Worm (Caenorhabditis elegans) whole organism, L3 larva: ENCODE measurements around the gene F02C9.1.
A peak's percentile ranks its signal among the peaks of the same experiment; 100 is the strongest.

Source experiments
- R02D3.7 ChIP-seq: fragments of 150-350 bp; optimal IDR thresholded peaks from 2 replicates; lab custom pipeline; 2014; ENCODE audit warnings: missing biosample characterization, missing genetic modification characterization
- ZK546.5 ChIP-seq: sonication (generic microtip); optimal IDR thresholded peaks from 2 replicates; lab custom pipeline; 2017; ENCODE audit warnings: missing biosample characterization, missing genetic modification characterization
- ama-1 ChIP-seq: fragments of 150-350 bp; optimal IDR thresholded peaks from 2 replicates; lab custom pipeline; 2018
- ceh-28 ChIP-seq: fragments of 150-350 bp; optimal IDR thresholded peaks from 2 replicates; lab custom pipeline; 2014; ENCODE audit warnings: missing biosample characterization, missing genetic modification reagents, missing genetic modification characterization
- daf-12 ChIP-seq: fragments of 150-350 bp; optimal IDR thresholded peaks from 2 replicates; lab custom pipeline; 2014; ENCODE audit warnings: missing biosample characterization, missing genetic modification reagents, missing genetic modification characterization
- egl-27 ChIP-seq: sonication (generic microtip); optimal IDR thresholded peaks from 4 replicates; lab custom pipeline; 2017; ENCODE audit warnings: missing biosample characterization, missing genetic modification reagents, missing genetic modification characterization
- egl-5 ChIP-seq: fragments of 150-350 bp; optimal IDR thresholded peaks from 2 replicates; lab custom pipeline; 2017; ENCODE audit warnings: missing biosample characterization, missing genetic modification reagents, missing genetic modification characterization, inconsistent platforms
- elt-2 ChIP-seq: sonication (generic microtip); optimal IDR thresholded peaks from 2 replicates; lab custom pipeline; 2016; ENCODE audit warnings: missing genetic modification reagents, mild to moderate bottlenecking, missing genetic modification characterization, missing compliant biosample characterization
- eor-1 ChIP-seq, 2 experiments: fragments of 150-350 bp; optimal IDR thresholded peaks; 2 replicates each; lab custom pipeline; 2014 to 2018; ENCODE audit warnings: missing biosample characterization in 2 of 2, missing genetic modification characterization in 2 of 2
- fkh-10 ChIP-seq: sonication (generic microtip); optimal IDR thresholded peaks from 2 replicates; lab custom pipeline; 2017; ENCODE audit warnings: missing biosample characterization, missing genetic modification reagents, missing genetic modification characterization
- fkh-2 ChIP-seq: fragments of 150-350 bp; optimal IDR thresholded peaks from 2 replicates; lab custom pipeline; 2014; ENCODE audit warnings: missing biosample characterization, missing genetic modification reagents, missing genetic modification characterization
- fos-1 ChIP-seq: fragments of 150-350 bp; optimal IDR thresholded peaks from 2 replicates; lab custom pipeline; 2014; ENCODE audit warnings: missing biosample characterization, missing genetic modification characterization
- hmg-11 ChIP-seq: sonication (generic microtip); optimal IDR thresholded peaks from 2 replicates; lab custom pipeline; 2016; ENCODE audit warnings: missing genetic modification characterization, missing compliant biosample characterization
- lin-15B ChIP-seq: fragments of 150-350 bp; optimal IDR thresholded peaks from 2 replicates; lab custom pipeline; 2014; ENCODE audit warnings: missing biosample characterization, missing genetic modification characterization
- lsy-12 ChIP-seq: sonication (generic microtip); optimal IDR thresholded peaks from 2 replicates; lab custom pipeline; 2016; ENCODE audit warnings: mild to moderate bottlenecking, missing genetic modification characterization, missing compliant biosample characterization
- mdl-1 ChIP-seq: fragments of 150-350 bp; optimal IDR thresholded peaks from 2 replicates; lab custom pipeline; 2014; ENCODE audit warnings: missing biosample characterization, missing genetic modification characterization
- mml-1 ChIP-seq: fragments of 150-350 bp; sonication (generic microtip); optimal IDR thresholded peaks from 3 replicates; lab custom pipeline; 2014; ENCODE audit warnings: missing biosample characterization, missing genetic modification characterization
- nfya-1 ChIP-seq: sonication (generic microtip); optimal IDR thresholded peaks from 2 replicates; lab custom pipeline; 2017; ENCODE audit warnings: missing genetic modification characterization, mild to moderate bottlenecking, missing compliant biosample characterization, antibody characterized with exemption, moderate library complexity; ENCODE audit not compliant: insufficient read depth
- nhr-11 ChIP-seq: fragments of 150-350 bp; optimal IDR thresholded peaks from 2 replicates; lab custom pipeline; 2014; ENCODE audit warnings: missing biosample characterization, missing genetic modification characterization
- nhr-12 ChIP-seq: fragments of 150-350 bp; optimal IDR thresholded peaks from 2 replicates; lab custom pipeline; 2014; ENCODE audit warnings: missing biosample characterization, missing genetic modification characterization
- nhr-23 ChIP-seq: fragments of 150-350 bp; optimal IDR thresholded peaks from 2 replicates; lab custom pipeline; 2014; ENCODE audit warnings: missing biosample characterization, missing genetic modification reagents, missing genetic modification characterization
- nhr-237 ChIP-seq: fragments of 150-350 bp; optimal IDR thresholded peaks from 2 replicates; lab custom pipeline; 2014; ENCODE audit warnings: missing biosample characterization, missing genetic modification characterization
- nhr-25 ChIP-seq: sonication (generic microtip); optimal IDR thresholded peaks from 2 replicates; lab custom pipeline; 2017; ENCODE audit warnings: missing biosample characterization, missing genetic modification characterization
- nhr-28 ChIP-seq: fragments of 150-350 bp; optimal IDR thresholded peaks from 2 replicates; lab custom pipeline; 2014; ENCODE audit warnings: missing biosample characterization, missing genetic modification characterization
- nhr-67 ChIP-seq: fragments of 150-350 bp; optimal IDR thresholded peaks from 2 replicates; lab custom pipeline; 2014; ENCODE audit warnings: missing biosample characterization, missing genetic modification characterization
- nhr-77 ChIP-seq: fragments of 150-350 bp; optimal IDR thresholded peaks from 2 replicates; lab custom pipeline; 2014; ENCODE audit warnings: missing biosample characterization, missing genetic modification characterization
- pqm-1 ChIP-seq: fragments of 150-350 bp; optimal IDR thresholded peaks from 2 replicates; lab custom pipeline; 2017; ENCODE audit warnings: missing biosample characterization, missing genetic modification characterization, inconsistent platforms
- sea-2 ChIP-seq: fragments of 150-350 bp; sonication (generic microtip); optimal IDR thresholded peaks from 4 replicates; lab custom pipeline; 2014; ENCODE audit warnings: missing biosample characterization, missing genetic modification reagents, missing genetic modification characterization
- skn-1 ChIP-seq: fragments of 150-350 bp; optimal IDR thresholded peaks from 2 replicates; lab custom pipeline; 2014; ENCODE audit warnings: missing biosample characterization, missing genetic modification characterization
- tbx-2 ChIP-seq: sonication (generic microtip); optimal IDR thresholded peaks from 2 replicates; lab custom pipeline; 2016; ENCODE audit warnings: mild to moderate bottlenecking, missing genetic modification characterization, missing compliant biosample characterization
- unc-62 ChIP-seq: fragments of 150-350 bp; sonication (generic microtip); optimal IDR thresholded peaks from 4 replicates; lab custom pipeline; 2014; ENCODE audit warnings: missing biosample characterization, missing genetic modification reagents, missing genetic modification characterization
- ztf-11 ChIP-seq: fragments of 150-350 bp; optimal IDR thresholded peaks from 2 replicates; lab custom pipeline; 2014; ENCODE audit warnings: missing biosample characterization, missing genetic modification characterization
- ztf-4 ChIP-seq: fragments of 150-350 bp; optimal IDR thresholded peaks from 2 replicates; lab custom pipeline; 2014; ENCODE audit warnings: missing biosample characterization, missing genetic modification characterization

F02C9.1 gene

ce11 chrV:3168650-3169049 lies 30.1 kb downstream of the F02C9.1 start, which contains the start of gene C36C5.15:
Gene C36C5.15, minus strand, starts transcription at chrV:3168750.
- no peak for TF ChIP-seq fkh-10 (GFP tag; lab: Kevin White, UChicago)
- no peak for TF ChIP-seq lin-15B
- TF ChIP-seq, all 47 proteins: peak for 0

- no peak for TF ChIP-seq egl-27 (tag; lab: Kevin White, UChicago)
- no peak for TF ChIP-seq nhr-25 (tag; lab: Kevin White, UChicago)
- no peak for TF ChIP-seq fkh-2 (tag; lab: Kevin White, UChicago)
- no peak for TF ChIP-seq mml-1 (tag; lab: Kevin White, UChicago)
- no peak for TF ChIP-seq ZK546.5 (tag; lab: Kevin White, UChicago)
- TF ChIP-seq hmg-11 (tag; lab: Kevin White, UChicago), result no peak
- no peak for TF ChIP-seq elt-2 (tag; lab: Kevin White, UChicago)
- TF ChIP-seq nhr-67 (tag; lab: Kevin White, UChicago), result no peak
- no peak for TF ChIP-seq skn-1 (tag; lab: Kevin White, UChicago)
- no peak for TF ChIP-seq R02D3.7 (tag; lab: Kevin White, UChicago)
Observed at ce11 chrV:3169838-3170237, 31.3 kb downstream of the F02C9.1 start, which contains the start of gene srbc-6. Gene srbc-6, plus strand, starts transcription at chrV:3170138.

DNA sequence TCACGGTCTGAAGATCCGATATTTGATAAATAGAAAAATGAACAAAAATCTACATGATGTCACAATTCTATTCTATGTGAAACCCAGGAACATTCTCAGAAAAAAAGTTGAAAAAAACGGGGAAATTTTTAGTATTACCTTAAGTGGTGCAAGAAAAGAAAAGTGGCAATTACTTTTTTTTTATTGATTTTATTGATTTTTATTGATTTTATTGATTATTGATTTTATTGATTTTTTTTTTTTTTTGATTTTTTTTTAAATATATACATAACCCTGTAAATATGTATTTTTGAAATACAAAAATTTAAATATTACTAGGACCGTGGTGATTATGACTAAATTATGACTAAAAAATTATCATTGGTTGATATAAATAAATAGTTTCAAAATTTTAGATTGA lies 33.1 kb downstream of the F02C9.1 start:
- TF ChIP-seq ceh-28 (tag; lab: Kevin White, UChicago) (peak; percentile 89), nhr-67 (tag; lab: Kevin White, UChicago) (no peak)

- no peak for TF ChIP-seq nhr-77 (tag; lab: Kevin White, UChicago)
- TF ChIP-seq ztf-11 (tag; lab: Kevin White, UChicago), result no peak
- no peak for TF ChIP-seq hmg-11 (tag; lab: Kevin White, UChicago)
- TF ChIP-seq pqm-1 (tag; lab: Kevin White, UChicago), result no peak
Observed at ce11 chrV:3176161-3176560, 37.7 kb downstream of the F02C9.1 start, which contains the start of gene srab-8. Gene srab-8, plus strand, starts transcription at chrV:3176461.

- TF ChIP-seq fkh-2 (tag; lab: Kevin White, UChicago) (no peak), lsy-12 (tag; lab: Kevin White, UChicago) (no peak), unc-62 (GFP tag; lab: Kevin White, UChicago) (no peak), elt-2 (tag; lab: Kevin White, UChicago) (no peak), nfya-1 (tag; lab: Kevin White, UChicago) (no peak), tbx-2 (tag; lab: Kevin White, UChicago) (no peak), eor-1 (tag; optimal IDR thresholded peaks at IDR 0.05; lab: Kevin White, UChicago) (no peak), hmg-11 (tag; lab: Kevin White, UChicago) (no peak), nhr-28 (tag; lab: Kevin White, UChicago) (no peak)
Observed at ce11 chrV:3185855-3186254, 47.4 kb downstream of the F02C9.1 start.

DNA sequence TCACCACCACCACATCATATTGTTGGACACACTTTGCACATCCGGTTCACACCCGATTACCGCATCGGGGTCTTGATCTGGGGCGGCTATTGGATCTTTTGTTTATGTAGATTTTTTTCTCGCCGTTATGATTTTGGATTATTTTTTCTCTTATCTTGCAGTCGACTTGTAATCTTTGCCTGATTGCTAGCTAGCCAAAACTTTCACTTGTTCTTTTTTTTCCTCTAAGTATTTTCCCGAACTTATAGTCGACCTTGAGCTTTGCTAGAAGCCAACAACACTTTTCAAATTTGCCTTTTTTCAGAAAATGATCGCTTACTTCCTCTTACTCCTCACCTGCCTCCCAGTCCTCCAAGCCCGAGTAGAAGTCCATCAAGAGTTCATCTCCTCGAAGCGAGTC lies 49.5 kb downstream of the F02C9.1 start, which contains the start of gene lag-2:
Gene lag-2, plus strand, starts transcription at position 301 of the 400 bp plus-strand sequence.
- TF ChIP-seq ama-1 (no peak), egl-5 (tag; lab: Kevin White, UChicago) (no peak), nhr-11 (no peak), nhr-237 (tag; lab: Kevin White, UChicago) (no peak), sea-2 (GFP tag; lab: Kevin White, UChicago) (no peak), ztf-11 (tag; lab: Kevin White, UChicago) (no peak), nhr-23 (tag; lab: Kevin White, UChicago) (no peak), mdl-1 (tag; lab: Kevin White, UChicago) (no peak), R02D3.7 (tag; lab: Kevin White, UChicago) (no peak), nhr-12 (tag; lab: Kevin White, UChicago) (no peak), ztf-4 (tag; lab: Kevin White, UChicago) (no peak), lin-15B (no peak), daf-12 (tag; lab: Kevin White, UChicago) (no peak), elt-2 (tag; lab: Kevin White, UChicago) (no peak), nhr-28 (tag; lab: Kevin White, UChicago) (no peak), fos-1 (tag; lab: Kevin White, UChicago) (no peak), pqm-1 (tag; lab: Kevin White, UChicago) (no peak)
